Worm (Caenorhabditis elegans): ENCODE measurements around the gene hsp-90.

DNA sequence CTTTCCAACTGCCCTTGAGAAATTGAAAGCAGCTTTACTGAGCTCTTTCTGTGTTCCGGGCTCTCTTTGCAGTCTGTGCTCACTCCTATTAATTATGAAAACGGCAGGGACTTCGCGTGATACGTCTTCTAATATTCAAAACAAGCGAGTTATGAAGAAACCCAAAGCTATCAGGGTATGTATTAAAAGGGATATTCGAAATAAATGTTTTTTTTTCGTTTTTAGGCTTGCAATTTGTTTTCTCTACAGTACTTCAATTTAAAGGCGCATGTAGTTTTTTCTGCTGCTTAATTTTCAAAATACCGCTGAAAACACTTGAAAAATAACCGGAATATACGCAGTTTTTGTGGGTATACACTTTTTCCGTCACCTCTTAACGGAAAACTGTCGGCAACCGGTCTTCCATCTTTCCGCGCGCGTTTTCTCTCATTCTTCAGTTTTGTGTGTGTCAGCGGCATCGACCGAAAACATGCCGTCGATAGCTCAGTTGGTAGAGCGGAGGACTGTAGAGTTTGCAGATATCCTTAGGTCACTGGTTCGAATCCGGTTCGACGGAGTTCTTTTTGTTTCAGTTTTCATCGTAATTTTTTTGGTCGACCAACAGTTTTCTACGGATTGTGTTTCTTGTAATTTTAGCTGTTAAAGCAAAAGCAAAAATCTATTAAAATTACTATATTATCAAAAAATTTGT lies 4.5 kb downstream of the hsp-90 start, which contains the start of gene gasr-8:
- TF ChIP-seq skn-1 (tag; optimal IDR thresholded peaks at IDR 0.05) (no peak), unc-62 (GFP tag; optimal IDR thresholded peaks at IDR 0.05) (no peak), fkh-8 (tag; optimal IDR thresholded peaks at IDR 0.05) (peak; percentile 54), ces-1 (GFP tag; optimal IDR thresholded peaks at IDR 0.05) (no peak), lsy-2 (tag; optimal IDR thresholded peaks at IDR 0.05) (no peak), ama-1 (optimal IDR thresholded peaks at IDR 0.05) (no peak), elt-3 (tag; optimal IDR thresholded peaks at IDR 0.05) (no peak), grh-1 (GFP tag; IDR thresholded peaks at IDR 0.05) (no peak), ceh-82 (tag; optimal IDR thresholded peaks at IDR 0.05) (no peak)
